Fruit fly (Drosophila melanogaster): Measurements from ENCODE around the gene CG2924.

Gene CG2924

DNA sequence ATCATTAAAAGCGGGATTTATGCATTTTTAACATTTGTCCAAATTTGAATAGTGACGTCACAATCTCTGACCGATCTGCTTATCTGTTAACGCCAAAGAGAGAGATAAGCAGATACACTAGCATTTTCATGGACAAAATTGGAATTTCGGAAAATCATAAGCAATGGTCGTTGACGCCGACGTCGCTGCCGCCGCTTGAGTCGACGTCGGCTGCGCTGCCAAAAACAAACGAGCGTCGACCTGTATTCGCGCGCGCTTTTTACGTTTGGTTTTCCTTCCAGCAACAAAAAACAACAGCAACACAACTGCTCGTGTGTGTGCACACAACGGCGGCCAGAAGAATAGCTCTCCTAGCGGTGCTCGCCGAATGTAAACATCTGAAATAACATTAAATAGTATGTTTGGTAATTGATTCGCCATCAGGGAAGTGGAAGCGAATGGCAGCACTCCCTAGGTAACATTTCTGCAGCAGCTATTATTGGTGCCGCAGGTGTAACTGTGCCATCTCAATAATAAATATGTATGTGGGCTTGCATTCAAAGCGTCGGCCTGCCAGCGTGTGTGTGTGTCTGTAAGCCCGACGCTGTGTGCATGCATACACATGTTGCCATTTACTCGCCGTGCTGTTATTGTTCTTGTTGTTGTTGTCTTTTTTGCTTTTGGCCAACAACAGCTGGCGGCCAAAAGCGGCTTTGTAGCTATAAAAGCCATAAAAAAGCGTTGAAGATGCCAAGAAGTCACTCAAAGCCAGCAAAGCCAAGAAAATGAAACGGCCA, 29.9 kb upstream of the CG2924 start (continued):
- TF ChIP-seq HmgZ (tag; optimal IDR thresholded peaks at IDR 0.05) (peak; percentile 94), ac (GFP tag; optimal IDR thresholded peaks at IDR 0.05) (peak; percentile 63), CG18262 (tag; optimal IDR thresholded peaks at IDR 0.05) (peak; percentile 95), CG14965 (GFP tag; optimal IDR thresholded peaks at IDR 0.05; ENCODE audit: borderline replicate concordance) (peak; percentile 58), CG17359 (tag; optimal IDR thresholded peaks at IDR 0.05) (peak; percentile 97), CG10267 (tag; optimal IDR thresholded peaks at IDR 0.05) (peak; percentile 84), Mes4 (GFP tag; optimal IDR thresholded peaks at IDR 0.05) (peak; percentile 93), sug (tag; optimal IDR thresholded peaks at IDR 0.05) (peak; percentile 76), CHES-1-like (GFP tag; optimal IDR thresholded peaks at IDR 0.05) (peak; percentile 94), B-H1 (GFP tag; IDR thresholded peaks at IDR 0.05) (peak; percentile 96), gce (GFP tag; IDR thresholded peaks at IDR 0.05) (peak; percentile 97), tin (GFP tag; optimal IDR thresholded peaks at IDR 0.05) (peak; percentile 89), ssp (GFP tag; IDR thresholded peaks at IDR 0.05) (peak; percentile 90), mld (GFP tag; IDR thresholded peaks at IDR 0.05; ENCODE audit: partially characterized antibody) (no peak), klu (GFP tag; IDR thresholded peaks at IDR 0.05) (peak; percentile 88), mam (GFP tag; optimal IDR thresholded peaks at IDR 0.05) (peak; percentile 89), Hr3 (GFP tag; optimal IDR thresholded peaks at IDR 0.05) (peak; percentile 90), her (GFP tag; optimal IDR thresholded peaks at IDR 0.05) (peak; percentile 85), Doc3 (GFP tag; IDR thresholded peaks at IDR 0.05; ENCODE audit: partially characterized antibody) (no peak), CG13123 (GFP tag; optimal IDR thresholded peaks at IDR 0.05) (peak; percentile 70), CG11093 (GFP tag; IDR thresholded peaks at IDR 0.05) (peak; percentile 96), nmo (GFP tag; optimal IDR thresholded peaks at IDR 0.05) (peak; percentile 96), CG18011 (GFP tag; optimal IDR thresholded peaks at IDR 0.05) (peak; percentile 80), unpg (GFP tag; optimal IDR thresholded peaks at IDR 0.05) (peak; percentile 97), CG10565 (GFP tag; optimal IDR thresholded peaks at IDR 0.05) (peak; percentile 62), ERR (GFP tag; optimal IDR thresholded peaks at IDR 0.05) (peak; percentile 68), dan (GFP tag; IDR thresholded peaks at IDR 0.05) (peak; percentile 82), Oaz (GFP tag; IDR thresholded peaks at IDR 0.05) (peak; percentile 95), Sin3A (optimal IDR thresholded peaks at IDR 0.05) (no peak), Eip74EF (GFP tag; optimal IDR thresholded peaks at IDR 0.05) (peak in 1 of 2 experiments; percentile 93), CG30020 (tag; optimal IDR thresholded peaks at IDR 0.05) (peak; percentile 61), kni (GFP tag; optimal IDR thresholded peaks at IDR 0.05) (peak; percentile 66), ems (GFP tag; optimal IDR thresholded peaks at IDR 0.05) (peak; percentile 96), nau (GFP tag; optimal IDR thresholded peaks at IDR 0.05) (peak; percentile 94), CG2889 (GFP tag; IDR thresholded peaks at IDR 0.05) (peak; percentile 95), CG4730 (GFP tag; IDR thresholded peaks at IDR 0.05) (peak; percentile 95), fu2 (GFP tag; optimal IDR thresholded peaks at IDR 0.05) (peak; percentile 89), yki (optimal IDR thresholded peaks at IDR 0.05) (no peak), D (optimal IDR thresholded peaks at IDR 0.05) (no peak), D (GFP tag; optimal IDR thresholded peaks at IDR 0.05) (peak; percentile 95), aop (GFP tag; IDR thresholded peaks at IDR 0.05) (peak; percentile 94), ham (GFP tag; IDR thresholded peaks at IDR 0.05) (peak; percentile 82), gsb-n (tag; optimal IDR thresholded peaks at IDR 0.05) (peak; percentile 90), dmrt99B (tag; optimal IDR thresholded peaks at IDR 0.05) (peak; percentile 97), Vsx1 (GFP tag; optimal IDR thresholded peaks at IDR 0.05) (peak; percentile 89), gfzf (GFP tag; optimal IDR thresholded peaks at IDR 0.05) (peak; percentile 4), CG9932 (GFP tag; IDR thresholded peaks at IDR 0.05) (peak; percentile 94), toy (GFP tag; IDR thresholded peaks at IDR 0.05) (peak; percentile 88), CG12299 (tag; optimal IDR thresholded peaks at IDR 0.05) (peak; percentile 89), CG3065 (GFP tag; optimal IDR thresholded peaks at IDR 0.05) (peak; percentile 69)

Data from whole organism, embryonic.